Worm (Caenorhabditis elegans): ENCODE data around the gene F17C11.22.

DNA sequence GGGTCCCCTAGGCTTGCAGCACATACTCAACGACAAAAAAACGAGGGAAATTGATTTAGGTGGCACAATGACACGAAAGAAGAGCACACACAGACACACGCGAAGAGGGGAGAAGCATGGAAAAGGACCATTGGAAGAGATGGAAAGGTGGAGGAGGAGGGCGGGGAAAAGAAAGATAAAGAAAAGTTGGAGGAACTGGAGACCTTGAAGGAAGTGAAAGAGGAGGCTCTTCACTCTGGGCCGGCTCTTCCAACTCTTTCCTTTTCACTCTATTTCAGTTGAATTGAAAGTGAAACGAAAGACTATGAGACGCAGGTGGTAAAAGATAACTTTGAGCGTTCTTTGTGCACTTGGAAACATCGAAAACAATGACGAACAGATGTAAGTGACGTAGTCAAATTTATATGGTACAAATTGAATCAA is 8.5 kb downstream of the F17C11.22 start:
- peak; percentile 63 for TF ChIP-seq fkh-10 (GFP tag; optimal IDR thresholded peaks at IDR 0.05)
- no peak for TF ChIP-seq elt-2 (tag; optimal IDR thresholded peaks at IDR 0.05)
- TF ChIP-seq ama-1 (optimal IDR thresholded peaks at IDR 0.05), result no peak
- peak; percentile 73 for TF ChIP-seq nhr-47 (tag; optimal IDR thresholded peaks at IDR 0.05)
- TF ChIP-seq lsy-2 (tag; optimal IDR thresholded peaks at IDR 0.05), result peak; percentile 46 to 61
- TF ChIP-seq vab-15 (tag; optimal IDR thresholded peaks at IDR 0.05), result no peak
- TF ChIP-seq ceh-8 (GFP tag; optimal IDR thresholded peaks at IDR 0.05), result peak; percentile 74
- TF ChIP-seq nhr-237 (tag; optimal IDR thresholded peaks at IDR 0.05), result no peak
- TF ChIP-seq unc-130 (tag; optimal IDR thresholded peaks at IDR 0.05), result no peak
- TF ChIP-seq snu-23 (GFP tag; optimal IDR thresholded peaks at IDR 0.05), result peak; percentile 85

Data from whole organism, L1 larva.